Fruit fly (Drosophila melanogaster): ENCODE data around the gene Spn.

Gene Spn

DNA sequence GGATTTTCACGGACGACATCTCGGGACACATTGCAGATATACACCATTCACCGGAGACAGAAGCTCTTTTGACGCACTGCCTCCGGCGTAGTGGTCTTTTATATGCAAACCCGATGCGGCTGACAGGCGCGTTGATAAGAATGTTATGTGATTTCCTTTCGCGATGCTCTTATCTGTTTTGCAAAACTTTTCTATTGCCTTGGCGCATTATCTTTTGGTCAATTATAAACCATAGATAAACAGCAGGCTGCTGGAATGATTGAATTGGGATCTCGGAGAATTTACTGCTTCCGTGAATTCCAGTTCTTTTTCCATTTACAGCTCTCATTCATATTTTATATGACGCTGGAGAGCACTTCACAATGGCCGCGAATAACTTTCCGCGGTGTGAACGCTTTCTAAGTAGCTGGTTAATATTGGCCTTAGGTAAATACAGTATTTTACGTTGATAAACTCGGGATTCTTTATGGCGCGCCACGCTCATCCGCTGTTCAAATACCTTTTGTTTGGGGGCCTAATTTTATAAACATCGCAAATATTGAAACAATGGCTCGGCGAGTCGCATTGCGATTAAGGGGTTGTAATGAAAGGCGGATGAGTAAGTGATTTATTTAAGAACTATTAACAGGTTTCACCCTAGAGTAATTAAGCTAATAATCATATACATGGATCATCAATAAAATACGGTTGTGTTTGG is 78.4 kb downstream of the Spn start, which contains the start of gene CG16762 (continued):
- TF ChIP-seq zen (tag; optimal IDR thresholded peaks at IDR 0.05) = no peak
- TF ChIP-seq Stat92E (GFP tag; optimal IDR thresholded peaks at IDR 0.05) = no peak
- TF ChIP-seq tll (GFP tag; optimal IDR thresholded peaks at IDR 0.05) = no peak
- TF ChIP-seq toy (GFP tag; IDR thresholded peaks at IDR 0.05) = no peak
- TF ChIP-seq CG14860 (GFP tag; IDR thresholded peaks at IDR 0.05; ENCODE audit: partially characterized antibody) = no peak
- TF ChIP-seq CG17612 (GFP tag; IDR thresholded peaks at IDR 0.05) = no peak
- TF ChIP-seq NC2α (GFP tag; optimal IDR thresholded peaks at IDR 0.05) = no peak
- TF ChIP-seq BtbVII (GFP tag; optimal IDR thresholded peaks at IDR 0.05) = peak; percentile 76
- TF ChIP-seq CG10431 (GFP tag; optimal IDR thresholded peaks at IDR 0.05) = no peak
- peak; percentile 65 for TF ChIP-seq Meics (GFP tag; optimal IDR thresholded peaks at IDR 0.05)
- peak; percentile 84 for TF ChIP-seq CG6813 (GFP tag; optimal IDR thresholded peaks at IDR 0.05)
- TF ChIP-seq CG13296 (GFP tag; optimal IDR thresholded peaks at IDR 0.05) = peak; percentile 54
- TF ChIP-seq CG32767 (GFP tag; IDR thresholded peaks at IDR 0.05) = no peak
- no peak for TF ChIP-seq CG6689 (GFP tag; IDR thresholded peaks at IDR 0.05)
- TF ChIP-seq ranshi (GFP tag; IDR thresholded peaks at IDR 0.05) = no peak
- TF ChIP-seq CG9215 (GFP tag; IDR thresholded peaks at IDR 0.05) = no peak
- TF ChIP-seq Dek (tag; optimal IDR thresholded peaks at IDR 0.05) = peak; percentile 4
- no peak for TF ChIP-seq CG13775 (GFP tag; optimal IDR thresholded peaks at IDR 0.05)
- TF ChIP-seq CG10959 (GFP tag; IDR thresholded peaks at IDR 0.05) = no peak
- peak; percentile 11 for TF ChIP-seq CG15269 (tag; optimal IDR thresholded peaks at IDR 0.05)
- TF ChIP-seq Abd-B (GFP tag; optimal IDR thresholded peaks at IDR 0.05) = no peak
- TF ChIP-seq HLHmδ (GFP tag; optimal IDR thresholded peaks at IDR 0.05) = no peak
- TF ChIP-seq CG7987 (GFP tag; optimal IDR thresholded peaks at IDR 0.05) = peak; percentile 86
- peak; percentile 27 for TF ChIP-seq CG9817 (tag; optimal IDR thresholded peaks at IDR 0.05)
- peak; percentile 57 for TF ChIP-seq CG4854 (GFP tag; optimal IDR thresholded peaks at IDR 0.05)
- no peak for TF ChIP-seq jing (GFP tag; optimal IDR thresholded peaks at IDR 0.05)
- TF ChIP-seq grn (GFP tag; optimal IDR thresholded peaks at IDR 0.05) = peak; percentile 54
- peak; percentile 21 for TF ChIP-seq Mes4 (GFP tag; optimal IDR thresholded peaks at IDR 0.05)
- peak; percentile 72 for TF ChIP-seq caup (GFP tag; optimal IDR thresholded peaks at IDR 0.05; ENCODE audit: severe bottlenecking)
- TF ChIP-seq CG17359 (tag; optimal IDR thresholded peaks at IDR 0.05) = peak; percentile 81
- no peak for TF ChIP-seq jigr1 (GFP tag; IDR thresholded peaks at IDR 0.05)
- no peak for TF ChIP-seq CG16779 (GFP tag; IDR thresholded peaks at IDR 0.05)
- TF ChIP-seq CG18476 (GFP tag; optimal IDR thresholded peaks at IDR 0.05) = peak; percentile 38
- TF ChIP-seq corto (GFP tag; optimal IDR thresholded peaks at IDR 0.05) = no peak
- TF ChIP-seq Trl (optimal IDR thresholded peaks at IDR 0.05) = no peak
- peak; percentile 56 for TF ChIP-seq Trl (GFP tag; optimal IDR thresholded peaks at IDR 0.05)
- TF ChIP-seq slp2 (GFP tag; optimal IDR thresholded peaks at IDR 0.05) = peak; percentile 40
- TF ChIP-seq slbo (GFP tag; IDR thresholded peaks at IDR 0.05) = no peak
- TF ChIP-seq psq (GFP tag; optimal IDR thresholded peaks at IDR 0.05) = no peak
- peak; percentile 42 for TF ChIP-seq CG16863 (GFP tag; optimal IDR thresholded peaks at IDR 0.05)
- TF ChIP-seq wdn (GFP tag; IDR thresholded peaks at IDR 0.05) = no peak
- peak; percentile 64 for TF ChIP-seq Sox100B (GFP tag; optimal IDR thresholded peaks at IDR 0.05)
- peak; percentile 90 for TF ChIP-seq lab (GFP tag; optimal IDR thresholded peaks at IDR 0.05)
- TF ChIP-seq CG7786 (GFP tag; optimal IDR thresholded peaks at IDR 0.05) = peak; percentile 13
- TF ChIP-seq CG6683 (GFP tag; optimal IDR thresholded peaks at IDR 0.05) = peak; percentile 40
- peak; percentile 3 for TF ChIP-seq slou (GFP tag; optimal IDR thresholded peaks at IDR 0.05)
- TF ChIP-seq Rx (GFP tag; IDR thresholded peaks at IDR 0.05) = no peak
- no peak for TF ChIP-seq D19B (GFP tag; optimal IDR thresholded peaks at IDR 0.05)
- peak; percentile 23; the same call in 1 of the 2 replicates for TF ChIP-seq CG11085 (GFP tag; IDR thresholded peaks at IDR 0.05)
- no peak for TF ChIP-seq Elba2 (GFP tag; optimal IDR thresholded peaks at IDR 0.05)
